Worm (Caenorhabditis elegans) whole organism, L4 larva: ENCODE data around the gene F32D1.11.

Source experiments
- T20F7.1 ChIP-seq: fragments of 200-800 bp; sonication (Bioruptor generic); optimal IDR thresholded peaks from 2 replicates; lab custom pipeline; 2018; ENCODE audit warnings: mild to moderate bottlenecking, missing genetic modification characterization, missing compliant biosample characterization
- aha-1 ChIP-seq: fragments of 150-350 bp; peaks from one replicate; lab custom pipeline; 2014; ENCODE audit warnings: missing biosample characterization, missing genetic modification characterization
- duxl-1 ChIP-seq: sonication (generic microtip); optimal IDR thresholded peaks from 2 replicates; lab custom pipeline; 2016; ENCODE audit warnings: mild to moderate bottlenecking, missing genetic modification characterization, moderate library complexity, missing compliant biosample characterization; ENCODE audit not compliant: poor library complexity
- egl-27 ChIP-seq: sonication (generic microtip); optimal IDR thresholded peaks from 3 replicates; lab custom pipeline; 2017; ENCODE audit warnings: missing biosample characterization, missing genetic modification reagents, missing genetic modification characterization
- lin-13 ChIP-seq: fragments of 150-350 bp; optimal IDR thresholded peaks from 2 replicates; lab custom pipeline; 2014; ENCODE audit warnings: missing biosample characterization, missing genetic modification reagents, missing genetic modification characterization
- mxl-3 ChIP-seq: fragments of 200-800 bp; sonication (Bioruptor generic); optimal IDR thresholded peaks from 2 replicates; lab custom pipeline; 2018; ENCODE audit warnings: mild to moderate bottlenecking, missing genetic modification characterization, missing compliant biosample characterization
- snpc-1.2 ChIP-seq: fragments of 200-800 bp; sonication (Bioruptor generic); IDR thresholded peaks from 2 replicates; pipeline ENCODE4 v1.3.6; 2022; ENCODE audit warnings: missing genetic modification reagents, missing genetic modification characterization, missing compliant biosample characterization

DNA sequence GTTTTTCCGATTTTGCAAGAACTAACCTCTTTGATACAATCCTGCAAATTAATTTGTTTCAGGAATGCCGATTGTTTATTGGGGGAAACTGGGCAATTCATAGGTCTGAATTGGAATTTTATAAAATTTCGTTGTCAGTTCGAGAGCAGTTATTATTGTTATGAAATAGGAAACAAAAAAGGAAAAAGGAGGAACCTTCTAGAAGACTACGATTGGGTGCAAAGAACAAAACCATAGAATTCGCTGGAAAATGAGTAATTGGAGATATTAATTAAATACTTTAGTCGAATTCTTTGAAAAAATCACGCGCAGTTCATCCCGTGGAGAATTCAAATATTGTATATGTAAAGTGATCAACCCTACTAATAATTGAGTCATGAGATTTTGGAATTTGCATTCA is 21.1 kb upstream of the F32D1.11 start, which contains the start of gene F13A2.9:
- TF ChIP-seq lin-13 (GFP tag; lab: Kevin White, UChicago) (no peak), T20F7.1 (GFP tag; lab: Kevin White, UChicago) (no peak), aha-1 (tag; lab: Kevin White, UChicago) (no peak), duxl-1 (tag; lab: Kevin White, UChicago) (no peak), egl-27 (tag; lab: Kevin White, UChicago) (no peak), mxl-3 (GFP tag; lab: Kevin White, UChicago) (no peak), snpc-1.2 (GFP tag; lab: Robert Waterston, UW) (no peak)
